Worm (Caenorhabditis elegans) whole organism, dauer: ENCODE data around the gene F37C4.8.

Source experiments
- unc-62 ChIP-seq: sonication (generic microtip); optimal IDR thresholded peaks from 2 replicates; lab custom pipeline; 2017; ENCODE audit warnings: missing biosample characterization, missing genetic modification reagents, missing genetic modification characterization

The F37C4.8 gene

DNA sequence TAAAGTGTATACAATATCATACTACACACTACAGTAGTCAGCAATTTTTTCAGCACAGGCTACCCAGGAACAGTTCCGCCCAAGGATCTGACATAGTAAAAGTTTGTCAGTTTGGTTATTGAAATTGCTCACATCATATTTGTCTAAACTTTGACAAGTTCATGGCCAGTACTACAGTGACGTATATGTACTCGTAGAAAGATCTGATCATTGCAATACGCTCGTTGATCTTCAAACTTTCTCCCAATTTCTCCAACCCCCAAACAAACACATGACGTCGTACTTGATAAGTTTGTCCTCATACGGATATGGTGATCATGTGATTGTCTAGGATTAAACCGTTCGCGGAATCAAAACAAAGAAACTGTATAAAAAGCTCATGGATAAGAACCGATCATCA, 13.8 kb upstream of the F37C4.8 start, which contains the start of gene dct-8:
dct-8 (plus strand) TSS at position 301 of the 400 bp plus-strand sequence.
- TF ChIP-seq unc-62 (GFP tag; lab: Kevin White, UChicago), result no peak

- no peak for TF ChIP-seq unc-62 (GFP tag; lab: Kevin White, UChicago)
Observed at ce11 chrIV:3894004-3894480, 13.0 kb upstream of the F37C4.8 start, which contains the start of gene F56D6.8. Gene F56D6.8, minus strand, starts transcription at chrIV:3894430.

- no peak for TF ChIP-seq unc-62 (GFP tag; lab: Kevin White, UChicago)
Observed at ce11 chrIV:3892027-3892426, 11.0 kb upstream of the F37C4.8 start, which contains the start of gene F56D6.9. Gene F56D6.9, plus strand, starts transcription at chrIV:3892327.

ce11 chrIV:3888963-3889362, 7.9 kb upstream of the F37C4.8 start, which contains the start of gene oac-21:
Gene oac-21, plus strand, starts transcription at chrIV:3889263.
- TF ChIP-seq unc-62 (GFP tag; lab: Kevin White, UChicago), result no peak

- no peak for TF ChIP-seq unc-62 (GFP tag; lab: Kevin White, UChicago)
Observed at ce11 chrIV:3885369-3885768, 4.3 kb upstream of the F37C4.8 start, which contains the start of gene oac-22. Gene oac-22, plus strand, starts transcription at chrIV:3885669.

- TF ChIP-seq unc-62 (GFP tag; lab: Kevin White, UChicago), result no peak
Observed at ce11 chrIV:3878283-3878938, 2.6 kb downstream of the F37C4.8 start, which contains the start of gene F37C4.6. Gene F37C4.6, minus strand, starts transcription at chrIV:3878333.

DNA sequence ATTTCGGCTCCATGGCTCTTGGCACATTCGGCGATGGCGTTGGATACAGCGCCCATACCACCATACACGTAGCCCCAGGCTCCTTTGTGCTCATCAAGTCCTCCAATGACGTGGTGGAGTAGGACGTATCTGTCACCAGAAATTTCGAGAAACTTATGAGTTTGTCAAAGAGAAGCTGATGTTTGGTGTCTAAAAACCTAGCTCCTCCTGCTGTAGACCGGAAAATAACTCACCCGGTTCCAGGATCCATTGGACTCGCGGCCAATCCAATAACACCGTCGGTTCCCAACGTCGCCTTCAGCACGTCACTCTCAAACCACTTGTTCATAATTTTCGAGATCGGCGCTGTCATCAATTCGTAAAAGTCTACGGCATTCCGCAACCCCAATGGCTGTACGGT, 4.1 kb downstream of the F37C4.8 start:
- TF ChIP-seq unc-62 (GFP tag; lab: Kevin White, UChicago), result no peak

- no peak for TF ChIP-seq unc-62 (GFP tag; lab: Kevin White, UChicago)
Observed at ce11 chrIV:3875260-3875659, 5.8 kb downstream of the F37C4.8 start.

DNA sequence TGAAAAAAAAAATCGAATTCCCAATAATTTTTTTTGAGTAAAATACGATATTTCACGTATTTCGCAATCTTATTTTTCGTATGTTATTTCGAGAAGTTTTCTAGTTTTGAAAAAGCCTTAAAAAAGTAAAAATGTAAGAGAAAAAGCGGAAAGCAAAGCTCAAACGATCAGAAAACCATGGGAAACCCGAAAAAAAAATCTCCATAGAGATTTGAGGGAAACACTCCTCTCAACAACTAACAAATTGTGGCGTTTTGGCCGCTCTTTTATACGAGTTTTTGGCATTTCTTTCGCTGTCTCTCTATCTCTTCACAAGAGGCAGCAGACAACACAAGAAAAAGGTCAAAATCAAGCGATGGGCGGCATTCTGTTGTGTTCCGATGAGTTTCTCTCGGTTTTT, 6.6 kb downstream of the F37C4.8 start:
- TF ChIP-seq unc-62 (GFP tag; lab: Kevin White, UChicago), result no peak

- TF ChIP-seq unc-62 (GFP tag; lab: Kevin White, UChicago), result no peak
Observed at ce11 chrIV:3873706-3874105, 7.3 kb downstream of the F37C4.8 start, which contains the start of gene F37C4.5. Gene F37C4.5, minus strand, starts transcription at chrIV:3873806.

DNA sequence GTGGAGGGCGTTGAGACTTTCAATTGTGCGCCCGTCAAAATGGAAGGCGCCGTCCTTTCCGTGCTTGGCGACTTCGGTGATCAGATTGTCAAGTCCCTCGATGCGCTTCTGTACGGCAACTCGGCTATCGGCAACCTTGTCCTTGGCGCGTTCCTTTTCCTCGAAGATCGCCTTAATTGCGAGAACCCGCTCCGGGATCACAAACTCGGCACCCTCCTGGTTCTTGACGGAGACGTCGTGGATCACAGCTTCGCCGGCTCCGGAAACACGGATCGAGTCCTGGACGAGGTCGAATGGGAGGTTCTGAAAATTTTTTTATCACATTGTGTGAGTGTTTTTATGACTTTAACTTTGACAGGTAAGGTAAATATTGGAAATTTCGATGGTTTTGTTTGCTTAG, 7.8 kb downstream of the F37C4.8 start:
- no peak for TF ChIP-seq unc-62 (GFP tag; lab: Kevin White, UChicago)

ce11 chrIV:3869875-3870274, 11.1 kb downstream of the F37C4.8 start:
- TF ChIP-seq unc-62 (GFP tag; lab: Kevin White, UChicago), result no peak

- TF ChIP-seq unc-62 (GFP tag; lab: Kevin White, UChicago), result no peak
Observed at ce11 chrIV:3867252-3867651, 13.8 kb downstream of the F37C4.8 start, which contains the start of gene F37C4.4. Gene F37C4.4, plus strand, starts transcription at chrIV:3867309.

DNA sequence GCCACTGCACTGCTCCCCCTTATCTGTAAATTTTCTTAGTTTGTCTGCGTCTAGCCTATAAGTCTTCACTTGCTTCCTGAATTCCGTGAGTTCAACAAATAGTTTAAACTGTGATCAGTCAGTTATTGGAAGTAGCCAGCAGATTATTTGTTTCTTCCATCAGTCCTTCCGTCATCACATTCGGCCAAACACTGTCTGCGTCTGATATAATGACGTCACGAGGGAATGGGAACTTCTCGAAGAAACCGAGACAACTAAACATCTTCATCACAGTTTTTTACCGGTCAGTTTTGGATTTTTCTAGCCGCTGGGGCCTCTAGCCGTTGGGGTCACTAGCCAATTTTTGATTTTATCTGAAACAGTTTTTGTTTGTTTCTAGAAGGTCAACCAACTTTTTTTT, 15.0 kb downstream of the F37C4.8 start:
- no peak for TF ChIP-seq unc-62 (GFP tag; lab: Kevin White, UChicago)

DNA sequence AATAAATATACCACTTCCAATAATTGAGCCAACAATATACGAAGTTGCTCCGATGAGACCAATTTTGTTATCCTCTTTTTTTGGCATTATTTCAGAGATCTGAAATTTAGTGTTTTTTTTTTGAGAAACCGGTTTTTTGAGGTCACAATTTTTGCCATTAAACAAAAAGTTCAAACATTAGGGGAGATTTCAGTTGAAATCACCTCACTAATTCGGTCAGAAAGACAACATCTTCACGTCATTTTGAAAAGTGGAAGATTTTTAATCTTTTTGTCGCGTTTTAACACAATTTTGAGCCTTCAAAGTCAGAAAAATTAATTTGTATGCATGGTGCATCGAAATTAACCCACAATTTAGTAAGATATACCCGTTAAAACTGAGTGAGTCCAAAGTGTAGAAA, 16.1 kb downstream of the F37C4.8 start, which contains the start of gene aat-8:
aat-8 (minus strand) TSS at position 101 of the 400 bp plus-strand sequence.
- TF ChIP-seq unc-62 (GFP tag; lab: Kevin White, UChicago), result no peak

DNA sequence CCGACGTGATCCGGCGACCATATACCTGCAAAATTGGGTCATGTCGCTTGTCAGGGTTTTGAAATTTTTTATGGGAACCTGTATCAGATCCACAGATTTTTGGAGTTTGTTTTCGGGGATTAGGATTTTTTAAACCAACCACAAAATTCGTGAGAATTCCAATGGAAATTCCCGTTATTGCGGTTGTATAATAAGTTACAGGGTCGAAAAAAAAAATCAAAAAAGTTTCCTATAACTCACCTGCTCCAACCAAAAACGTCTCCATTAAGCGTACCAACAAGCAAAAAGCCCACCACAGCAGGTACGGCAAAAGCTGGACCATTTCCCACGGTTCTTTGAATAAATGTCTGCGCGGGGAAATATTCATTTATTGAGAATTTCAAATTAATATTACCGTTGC, 18.1 kb downstream of the F37C4.8 start:
- TF ChIP-seq unc-62 (GFP tag; lab: Kevin White, UChicago), result no peak

ce11 chrIV:3860419-3860818, 20.6 kb downstream of the F37C4.8 start:
- no peak for TF ChIP-seq unc-62 (GFP tag; lab: Kevin White, UChicago)
